Worm (Caenorhabditis elegans) whole organism, young adult: Measurements from ENCODE around the gene gpa-4.

Experiments
- F33H1.4 ChIP-seq: fragments of 200-800 bp; sonication (Bioruptor generic); IDR thresholded peaks from 2 replicates; pipeline ENCODE4 v1.3.6; 2022; ENCODE audit warnings: missing genetic modification reagents, missing genetic modification characterization, missing compliant biosample characterization
- F49E8.2 ChIP-seq: sonication (generic microtip); optimal IDR thresholded peaks from 3 replicates; lab custom pipeline; 2017; ENCODE audit warnings: missing genetic modification characterization, mild to moderate bottlenecking, missing compliant biosample characterization, antibody characterized with exemption, moderate library complexity; ENCODE audit not compliant: insufficient read depth
- bed-2 ChIP-seq: fragments of 200-800 bp; sonication (Bioruptor generic); IDR thresholded peaks from 2 replicates; pipeline ENCODE4 v1.3.6; 2022; ENCODE audit warnings: missing genetic modification reagents, missing genetic modification characterization, missing compliant biosample characterization
- efl-1 ChIP-seq: fragments of 150-350 bp; optimal IDR thresholded peaks from 2 replicates; lab custom pipeline; 2014; ENCODE audit warnings: missing biosample characterization, missing genetic modification reagents, missing genetic modification characterization
- him-1 ChIP-seq: sonication (generic microtip); optimal IDR thresholded peaks from 2 replicates; lab custom pipeline; 2016; ENCODE audit warnings: missing genotype, missing genetic modification reagents, missing genetic modification characterization, missing compliant biosample characterization
- sdz-38 ChIP-seq: sonication (generic microtip); optimal IDR thresholded peaks from 2 replicates; lab custom pipeline; 2016; ENCODE audit warnings: missing genotype, missing genetic modification characterization, missing compliant biosample characterization
- unc-62 ChIP-seq: fragments of 150-350 bp; optimal IDR thresholded peaks from 2 replicates; lab custom pipeline; 2014; ENCODE audit warnings: missing biosample characterization, missing genetic modification reagents, missing genetic modification characterization

DNA sequence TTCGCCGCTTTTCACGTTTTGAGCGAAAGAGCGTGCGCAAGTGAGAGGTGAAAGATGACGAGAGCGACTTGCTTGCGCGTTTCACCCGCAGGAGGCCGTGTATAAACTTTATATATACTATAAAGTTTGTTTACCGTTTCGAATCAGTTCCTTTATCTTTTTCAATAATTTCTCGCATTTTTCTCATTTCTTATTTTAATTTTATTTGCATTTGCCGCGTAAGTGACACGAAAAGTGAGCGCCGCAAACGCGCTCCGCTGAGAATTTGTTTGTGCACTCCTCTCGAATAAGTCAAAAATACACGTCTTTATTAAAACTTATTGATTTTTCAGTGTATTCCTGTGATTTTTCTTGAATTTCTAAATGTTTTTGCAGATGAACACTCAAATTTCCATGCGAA lies 42.1 kb downstream of the gpa-4 start, which contains the start of gene mrpl-55:
- TF ChIP-seq efl-1 (GFP tag; lab: Kevin White, UChicago) (peak; percentile 69), unc-62 (no peak), sdz-38 (tag; lab: Kevin White, UChicago) (no peak), F49E8.2 (no peak), F33H1.4 (peak; percentile 51; the same call in 1 of the 2 replicates), him-1 (tag; lab: Kevin White, UChicago) (peak; percentile 41), bed-2 (GFP tag; lab: Robert Waterston, UW) (no peak)
